Worm (Caenorhabditis elegans): Measurements from ENCODE around the gene smgl-2.

DNA sequence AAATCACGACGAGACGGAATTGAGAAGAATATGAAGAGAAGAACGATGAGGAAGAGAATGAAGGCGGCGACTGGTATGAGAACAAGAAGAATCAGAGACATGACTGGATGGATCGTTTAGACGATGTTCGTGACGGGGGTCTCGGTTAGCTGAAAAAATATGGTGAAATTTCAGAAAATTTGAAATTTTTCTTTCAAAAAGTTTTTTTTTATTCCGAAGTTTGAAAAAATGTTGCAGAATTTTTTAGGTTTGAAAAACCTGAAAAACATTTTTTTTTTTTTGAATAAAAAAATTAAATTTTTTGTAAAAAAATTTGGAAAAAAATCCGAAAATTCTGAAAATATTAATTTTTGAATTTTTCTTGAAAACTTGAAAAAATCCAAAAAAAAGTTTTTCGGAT lies 6.9 kb upstream of the smgl-2 start, which contains the start of gene Y37E11AM.3:
- TF ChIP-seq W03F9.2 (tag; optimal IDR thresholded peaks at IDR 0.05) = no peak
- no peak for TF ChIP-seq him-1 (tag; optimal IDR thresholded peaks at IDR 0.05)
- TF ChIP-seq dao-5 (tag; optimal IDR thresholded peaks at IDR 0.05) = no peak

Data from whole organism, L4/young adult.